Fruit fly (Drosophila melanogaster): ENCODE measurements around the gene ND-51.

Gene ND-51

dm6 chr2L:6082936-6083627, 20.5 kb upstream of the ND-51 start (continued):
- TF ChIP-seq Abd-B (GFP tag; optimal IDR thresholded peaks at IDR 0.05) (no peak), fru (optimal IDR thresholded peaks at IDR 0.05) (no peak), lmd (GFP tag; IDR thresholded peaks at IDR 0.05) (no peak), CG3838 (GFP tag; optimal IDR thresholded peaks at IDR 0.05) (no peak), Dip3 (GFP tag; optimal IDR thresholded peaks at IDR 0.05) (no peak), Med (GFP tag) (peak; percentile 73), CG14710 (tag; optimal IDR thresholded peaks at IDR 0.05) (no peak), CG11560 (tag; IDR thresholded peaks at IDR 0.05) (no peak), schlank (tag; optimal IDR thresholded peaks at IDR 0.05) (peak; percentile 8)

DNA sequence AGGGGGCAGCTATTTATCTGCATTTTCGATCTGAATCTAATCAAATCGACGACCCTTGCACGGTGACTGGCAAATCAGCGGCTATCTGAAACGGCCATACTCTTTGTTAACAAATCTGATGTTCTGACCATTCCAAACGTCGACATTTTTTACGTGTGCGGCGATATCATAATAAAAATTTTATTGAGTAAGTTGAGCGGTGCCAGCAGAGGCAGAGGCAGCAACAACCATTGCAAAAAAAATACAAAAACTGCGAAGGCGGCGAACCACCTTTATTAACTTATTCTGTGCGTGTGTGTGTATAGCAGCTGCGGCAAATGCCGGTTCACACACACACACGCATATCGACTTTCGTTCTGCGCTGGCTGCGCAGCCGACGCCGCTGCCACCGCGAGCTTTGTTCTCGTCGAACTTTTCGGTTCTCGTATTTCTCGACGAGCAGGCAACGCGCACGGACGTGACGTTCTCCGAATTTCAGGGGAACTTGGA, 19.6 kb upstream of the ND-51 start, which contains the start of gene Kr-h1:
Kr-h1 (plus strand) TSS at position 447 of the 489 bp plus-strand sequence.
- no peak for TF ChIP-seq CG6654 (GFP tag; optimal IDR thresholded peaks at IDR 0.05)
- TF ChIP-seq lbe (GFP tag; optimal IDR thresholded peaks at IDR 0.05) = no peak
- TF ChIP-seq grn (GFP tag; optimal IDR thresholded peaks at IDR 0.05) = peak; percentile 46
- no peak for TF ChIP-seq chif (GFP tag; optimal IDR thresholded peaks at IDR 0.05)
- TF ChIP-seq CG15696 (tag; optimal IDR thresholded peaks at IDR 0.05) = no peak
- TF ChIP-seq CG6791 (GFP tag; IDR thresholded peaks at IDR 0.05; ENCODE audit: partially characterized antibody) = no peak
- TF ChIP-seq sug (tag; optimal IDR thresholded peaks at IDR 0.05) = peak; percentile 75
- no peak for TF ChIP-seq CG11085 (GFP tag; IDR thresholded peaks at IDR 0.05)
- TF ChIP-seq Nf-YB (GFP tag; optimal IDR thresholded peaks at IDR 0.05) = no peak
- TF ChIP-seq gfzf (GFP tag; optimal IDR thresholded peaks at IDR 0.05) = no peak
- TF ChIP-seq CG13775 (GFP tag; optimal IDR thresholded peaks at IDR 0.05) = no peak
- TF ChIP-seq CG10267 (tag; optimal IDR thresholded peaks at IDR 0.05) = no peak
- no peak for TF ChIP-seq CG17612 (GFP tag; IDR thresholded peaks at IDR 0.05)
- peak; percentile 14 for TF ChIP-seq CG34376 (GFP tag; optimal IDR thresholded peaks at IDR 0.05)
- TF ChIP-seq NC2β (GFP tag; optimal IDR thresholded peaks at IDR 0.05) = no peak
- TF ChIP-seq Lhr (GFP tag; optimal IDR thresholded peaks at IDR 0.05) = no peak
- no peak for TF ChIP-seq pita (GFP tag; optimal IDR thresholded peaks at IDR 0.05)
- no peak for TF ChIP-seq slp2 (GFP tag; optimal IDR thresholded peaks at IDR 0.05)
- peak; percentile 68 for TF ChIP-seq exex (tag; optimal IDR thresholded peaks at IDR 0.05)
- TF ChIP-seq rib (GFP tag; IDR thresholded peaks at IDR 0.05) = peak; percentile 85
- peak; percentile 96 for TF ChIP-seq chinmo (GFP tag; IDR thresholded peaks at IDR 0.05; ENCODE audit: partially characterized antibody)
- TF ChIP-seq Blimp-1 (GFP tag; optimal IDR thresholded peaks at IDR 0.05) = peak; percentile 37
- no peak for TF ChIP-seq bigmax (GFP tag; optimal IDR thresholded peaks at IDR 0.05)
- TF ChIP-seq sqz (GFP tag; optimal IDR thresholded peaks at IDR 0.05) = no peak
- TF ChIP-seq Hsf (GFP tag; optimal IDR thresholded peaks at IDR 0.05) = no peak
- no peak for TF ChIP-seq Xrp1 (GFP tag; IDR thresholded peaks at IDR 0.05)
- peak; percentile 11 for TF ChIP-seq gro (GFP tag; optimal IDR thresholded peaks at IDR 0.05)
- TF ChIP-seq pho (GFP tag; optimal IDR thresholded peaks at IDR 0.05) = no peak
- no peak for TF ChIP-seq Dbx (GFP tag; IDR thresholded peaks at IDR 0.05)
- TF ChIP-seq CG10959 (GFP tag; IDR thresholded peaks at IDR 0.05) = no peak
- peak; percentile 100 for TF ChIP-seq Adf1 (GFP tag; IDR thresholded peaks at IDR 0.05)
- no peak for TF ChIP-seq CG3163 (GFP tag; optimal IDR thresholded peaks at IDR 0.05)
- TF ChIP-seq kay (GFP tag; optimal IDR thresholded peaks at IDR 0.05) = no peak
- TF ChIP-seq NFAT (GFP tag; IDR thresholded peaks at IDR 0.05) = no peak
- no peak for TF ChIP-seq CG12744 (GFP tag; optimal IDR thresholded peaks at IDR 0.05)
- no peak for TF ChIP-seq CG12104 (GFP tag; optimal IDR thresholded peaks at IDR 0.05)
- TF ChIP-seq vnd (GFP tag; IDR thresholded peaks at IDR 0.05; ENCODE audit: partially characterized antibody) = no peak
- no peak for TF ChIP-seq CG2202 (tag; optimal IDR thresholded peaks at IDR 0.05)
- no peak for TF ChIP-seq tup (GFP tag; optimal IDR thresholded peaks at IDR 0.05)
- TF ChIP-seq usp (GFP tag; optimal IDR thresholded peaks at IDR 0.05) = no peak
- TF ChIP-seq CG10274 (GFP tag; optimal IDR thresholded peaks at IDR 0.05) = no peak
